Worm (Caenorhabditis elegans) whole organism, L1 larva: Measurements from ENCODE around the gene nhr-235.

Experiments
- C04F5.9 ChIP-seq: sonication (generic microtip); optimal IDR thresholded peaks from 2 replicates; lab custom pipeline; 2016; ENCODE audit warnings: missing genetic modification characterization, missing compliant biosample characterization
- C16A3.4 ChIP-seq: fragments of 150-350 bp; optimal IDR thresholded peaks from 2 replicates; lab custom pipeline; 2014; ENCODE audit warnings: missing biosample characterization, missing genetic modification characterization
- C34B4.2 ChIP-seq: sonication (generic microtip); optimal IDR thresholded peaks from 2 replicates; lab custom pipeline; 2017; ENCODE audit warnings: mild to moderate bottlenecking, missing genetic modification characterization, missing compliant biosample characterization
- Y116A8C.19 ChIP-seq: sonication (generic microtip); optimal IDR thresholded peaks from 2 replicates; lab custom pipeline; 2016; ENCODE audit warnings: missing compliant biosample characterization, missing genetic modification characterization, borderline replicate concordance
- aha-1 ChIP-seq: fragments of 150-350 bp; optimal IDR thresholded peaks from 2 replicates; lab custom pipeline; 2014; ENCODE audit warnings: missing biosample characterization, missing genetic modification characterization
- aly-2 ChIP-seq: fragments of 150-350 bp; optimal IDR thresholded peaks from 2 replicates; lab custom pipeline; 2014; ENCODE audit warnings: missing biosample characterization, missing genetic modification characterization
- ama-1 ChIP-seq: fragments of 150-350 bp; optimal IDR thresholded peaks from 2 replicates; lab custom pipeline; 2014
- blmp-1 ChIP-seq: fragments of 150-350 bp; optimal IDR thresholded peaks from 2 replicates; lab custom pipeline; 2014; ENCODE audit warnings: missing biosample characterization, missing genetic modification characterization
- ceh-63 ChIP-seq: fragments of 200-800 bp; sonication (Bioruptor generic); optimal IDR thresholded peaks from 2 replicates; lab custom pipeline; 2018; ENCODE audit warnings: mild to moderate bottlenecking, missing genetic modification characterization, missing compliant biosample characterization
- ceh-8 ChIP-seq: fragments of 200-800 bp; sonication (Bioruptor generic); optimal IDR thresholded peaks from 2 replicates; lab custom pipeline; 2018; ENCODE audit warnings: mild to moderate bottlenecking, missing genetic modification characterization, moderate library complexity, missing compliant biosample characterization
- ceh-82 ChIP-seq, 3 experiments: fragments of 150-350 bp in 1 of 3; sonication (generic microtip) in 2 of 3; optimal IDR thresholded peaks; 2 replicates each; lab custom pipeline; 2014 to 2017; ENCODE audit warnings: missing biosample characterization in 3 of 3, missing genetic modification characterization in 3 of 3
- ceh-90 ChIP-seq: sonication (generic microtip); optimal IDR thresholded peaks from 2 replicates; lab custom pipeline; 2016; ENCODE audit warnings: missing genetic modification characterization, missing compliant biosample characterization
- ces-1 ChIP-seq: fragments of 150-350 bp; optimal IDR thresholded peaks from 2 replicates; lab custom pipeline; 2014; ENCODE audit warnings: missing biosample characterization, missing genetic modification reagents, missing genetic modification characterization
- dsc-1 ChIP-seq: sonication (generic microtip); optimal IDR thresholded peaks from 2 replicates; lab custom pipeline; 2016; ENCODE audit warnings: mild to moderate bottlenecking, missing genetic modification characterization, missing compliant biosample characterization
- efl-1 ChIP-seq, 4 experiments: fragments of 150-350 bp; optimal IDR thresholded peaks in 3 of 4; peaks in 1 of 4; 1 replicate in 1 of 4; 2 replicates in 3 of 4; lab custom pipeline; 2014; ENCODE audit warnings: missing biosample characterization in 2 of 4, missing genetic modification characterization in 2 of 4, missing genetic modification reagents in 2 of 4
- elt-2 ChIP-seq: sonication (generic microtip); optimal IDR thresholded peaks from 2 replicates; lab custom pipeline; 2016; ENCODE audit warnings: missing genetic modification characterization, mild to moderate bottlenecking, inconsistent platforms, missing compliant biosample characterization, missing genetic modification reagents
- elt-3 ChIP-seq, 6 experiments: fragments of 150-350 bp in 1 of 6; sonication (generic microtip); optimal IDR thresholded peaks; 2 replicates each; lab custom pipeline; 2017 to 2018; ENCODE audit warnings: missing biosample characterization in 6 of 6, missing genetic modification characterization in 6 of 6, inconsistent platforms in 1 of 6
- ets-5 ChIP-seq: fragments of 200-800 bp; sonication (Bioruptor generic); IDR thresholded peaks from 2 replicates; pipeline ENCODE4 v1.3.6; 2022; ENCODE audit warnings: missing genetic modification characterization, missing compliant biosample characterization
- fkh-10 ChIP-seq: sonication (generic microtip); optimal IDR thresholded peaks from 2 replicates; lab custom pipeline; 2017; ENCODE audit warnings: missing biosample characterization, missing genetic modification reagents, missing genetic modification characterization
- fkh-8 ChIP-seq: sonication (generic microtip); optimal IDR thresholded peaks from 2 replicates; lab custom pipeline; 2016; ENCODE audit warnings: mild to moderate bottlenecking, missing genetic modification characterization, missing compliant biosample characterization
- grh-1 ChIP-seq: fragments of 200-800 bp; sonication (Bioruptor generic); IDR thresholded peaks from 2 replicates; pipeline ENCODE4 v1.3.6; 2022; ENCODE audit warnings: missing genetic modification reagents, missing genetic modification characterization, missing compliant biosample characterization
- hlh-17 ChIP-seq: fragments of 200-800 bp; sonication (Bioruptor generic); optimal IDR thresholded peaks from 2 replicates; lab custom pipeline; 2018; ENCODE audit warnings: missing genetic modification characterization, mild to moderate bottlenecking, missing compliant biosample characterization, moderate library complexity, borderline replicate concordance
- hlh-4 ChIP-seq: sonication (generic microtip); optimal IDR thresholded peaks from 2 replicates; lab custom pipeline; 2016; ENCODE audit warnings: mild to moderate bottlenecking, missing genetic modification characterization, missing compliant biosample characterization
- hpl-2 ChIP-seq: fragments of 150-350 bp; optimal IDR thresholded peaks from 2 replicates; lab custom pipeline; 2014; ENCODE audit warnings: missing biosample characterization, missing genetic modification reagents, missing genetic modification characterization
- jun-1 ChIP-seq: fragments of 150-350 bp; optimal IDR thresholded peaks from 2 replicates; lab custom pipeline; 2014; ENCODE audit warnings: missing biosample characterization, missing genetic modification reagents, missing genetic modification characterization
- lin-13 ChIP-seq: fragments of 150-350 bp; optimal IDR thresholded peaks from 2 replicates; lab custom pipeline; 2014; ENCODE audit warnings: missing biosample characterization, missing genetic modification reagents, missing genetic modification characterization
- lin-14 ChIP-seq: fragments of 200-800 bp; sonication (Bioruptor generic); optimal IDR thresholded peaks from 2 replicates; lab custom pipeline; 2018; ENCODE audit warnings: mild to moderate bottlenecking, missing genetic modification characterization, moderate library complexity, missing compliant biosample characterization
- lin-35 ChIP-seq, 2 experiments: fragments of 150-350 bp; optimal IDR thresholded peaks; 2 replicates each; lab custom pipeline; 2014; ENCODE audit warnings: missing biosample characterization in 2 of 2, missing genetic modification characterization in 2 of 2, missing genetic modification reagents in 2 of 2
- lin-39 ChIP-seq: fragments of 150-350 bp; optimal IDR thresholded peaks from 2 replicates; lab custom pipeline; 2014; ENCODE audit warnings: missing biosample characterization, missing genetic modification reagents, missing genetic modification characterization
- lir-3 ChIP-seq: sonication (generic microtip); optimal IDR thresholded peaks from 2 replicates; lab custom pipeline; 2016; ENCODE audit warnings: mild to moderate bottlenecking, missing genetic modification characterization, moderate library complexity, missing compliant biosample characterization; ENCODE audit not compliant: poor library complexity
- nhr-12 ChIP-seq: sonication (generic microtip); optimal IDR thresholded peaks from 2 replicates; lab custom pipeline; 2017; ENCODE audit warnings: missing biosample characterization, missing genetic modification characterization
- nhr-19 ChIP-seq: fragments of 200-800 bp; sonication (Bioruptor generic); conservative IDR thresholded peaks from 2 replicates; pipeline ENCODE4 v1.3.6; 2022; ENCODE audit warnings: missing genetic modification characterization, missing compliant biosample characterization
- nhr-71 ChIP-seq: sonication (generic microtip); optimal IDR thresholded peaks from 2 replicates; lab custom pipeline; 2016; ENCODE audit warnings: mild to moderate bottlenecking, missing genetic modification characterization, moderate library complexity, missing compliant biosample characterization
- nhr-84 ChIP-seq: sonication (generic microtip); optimal IDR thresholded peaks from 2 replicates; lab custom pipeline; 2017; ENCODE audit warnings: missing biosample characterization, missing genetic modification characterization
- nhr-85 ChIP-seq: sonication (generic microtip); peaks from one replicate; lab custom pipeline; 2016; ENCODE audit warnings: missing genetic modification characterization, inconsistent platforms, missing compliant biosample characterization
- nhr-90 ChIP-seq: sonication (generic microtip); optimal IDR thresholded peaks from 2 replicates; lab custom pipeline; 2016; ENCODE audit warnings: mild to moderate bottlenecking, missing genetic modification characterization, missing compliant biosample characterization; ENCODE audit not compliant: poor library complexity
- pax-3 ChIP-seq: fragments of 200-800 bp; sonication (Bioruptor generic); optimal IDR thresholded peaks from 2 replicates; lab custom pipeline; 2018; ENCODE audit warnings: mild to moderate bottlenecking, missing genetic modification characterization, moderate library complexity, missing compliant biosample characterization
- skn-1 ChIP-seq: fragments of 150-350 bp; optimal IDR thresholded peaks from 2 replicates; lab custom pipeline; 2014; ENCODE audit warnings: missing biosample characterization, missing genetic modification characterization
- snu-23 ChIP-seq: sonication (generic microtip); optimal IDR thresholded peaks from 2 replicates; lab custom pipeline; 2016; ENCODE audit warnings: missing genetic modification characterization, missing compliant biosample characterization
- sup-37 ChIP-seq: fragments of 200-800 bp; sonication (Bioruptor generic); optimal IDR thresholded peaks from 2 replicates; lab custom pipeline; 2018; ENCODE audit warnings: mild to moderate bottlenecking, missing genetic modification characterization, missing compliant biosample characterization
- swsn-7 ChIP-seq: sonication (generic microtip); optimal IDR thresholded peaks from 2 replicates; lab custom pipeline; 2016; ENCODE audit warnings: missing genetic modification characterization, missing compliant biosample characterization
- tbx-2 ChIP-seq: sonication (generic microtip); optimal IDR thresholded peaks from 2 replicates; lab custom pipeline; 2016; ENCODE audit warnings: missing genetic modification characterization, missing compliant biosample characterization
- tlp-1 ChIP-seq: fragments of 150-350 bp; optimal IDR thresholded peaks from 2 replicates; lab custom pipeline; 2014; ENCODE audit warnings: missing biosample characterization, missing genetic modification characterization
- unc-30 ChIP-seq: sonication (generic microtip); optimal IDR thresholded peaks from 2 replicates; lab custom pipeline; 2017; ENCODE audit warnings: missing biosample characterization, missing genetic modification characterization
- unc-62 ChIP-seq: fragments of 150-350 bp; optimal IDR thresholded peaks from 2 replicates; lab custom pipeline; 2014; ENCODE audit warnings: missing biosample characterization, missing genetic modification reagents, missing genetic modification characterization
- unc-86 ChIP-seq: sonication (generic microtip); optimal IDR thresholded peaks from 2 replicates; lab custom pipeline; 2016; ENCODE audit warnings: missing genetic modification characterization, missing compliant biosample characterization
- vab-15 ChIP-seq: sonication (generic microtip); optimal IDR thresholded peaks from 2 replicates; lab custom pipeline; 2017; ENCODE audit warnings: missing genotype, mild to moderate bottlenecking, missing genetic modification characterization, missing compliant biosample characterization
- zag-1 ChIP-seq: fragments of 150-350 bp; optimal IDR thresholded peaks from 2 replicates; lab custom pipeline; 2014; ENCODE audit warnings: missing biosample characterization, missing genetic modification characterization
- zip-4 ChIP-seq: fragments of 200-800 bp; sonication (Bioruptor generic); optimal IDR thresholded peaks from 2 replicates; lab custom pipeline; 2018; ENCODE audit warnings: mild to moderate bottlenecking, missing genetic modification characterization, moderate library complexity, missing compliant biosample characterization
- ztf-4 ChIP-seq: fragments of 150-350 bp; optimal IDR thresholded peaks from 2 replicates; lab custom pipeline; 2014; ENCODE audit warnings: missing biosample characterization, missing genetic modification characterization

Gene nhr-235

DNA sequence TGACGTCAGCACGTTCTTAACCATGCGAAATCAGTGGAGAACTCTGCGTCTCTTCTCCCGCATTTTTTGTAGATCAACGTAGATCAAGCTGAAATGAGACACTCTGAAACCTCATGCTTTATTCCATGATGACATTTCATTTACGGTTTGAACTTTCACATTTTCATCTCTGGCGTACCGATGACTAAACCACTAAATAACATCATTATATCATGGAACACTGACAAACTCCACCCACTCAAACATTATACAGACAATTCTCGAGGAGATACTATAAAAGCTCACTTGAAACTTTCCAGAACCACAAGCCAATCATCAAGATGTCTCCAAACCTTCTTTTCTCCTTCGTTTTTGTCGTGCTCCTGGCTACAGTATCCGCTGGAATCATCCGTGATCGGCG lies 13.6 kb upstream of the nhr-235 start, which contains the start of gene nspe-7:
Gene nspe-7, plus strand, starts transcription at position 301 of the 400 bp plus-strand sequence.
- TF ChIP-seq C04F5.9 (tag; lab: Kevin White, UChicago) (no peak), aly-2 (no peak), vab-15 (tag; lab: Kevin White, UChicago) (no peak), pax-3 (tag; lab: Kevin White, UChicago) (no peak), lin-35 (GFP tag; optimal IDR thresholded peaks at IDR 0.05; lab: Kevin White, UChicago) (no peak), jun-1 (tag; lab: Kevin White, UChicago) (no peak), lir-3 (no peak), lin-13 (GFP tag; lab: Kevin White, UChicago) (no peak), ceh-82 (tag; optimal IDR thresholded peaks at IDR 0.05; lab: Kevin White, UChicago) (no peak), elt-2 (tag; lab: Kevin White, UChicago) (no peak), ceh-90 (tag; lab: Kevin White, UChicago) (no peak), nhr-19 (GFP tag; lab: Robert Waterston, UW) (no peak), ztf-4 (tag; lab: Kevin White, UChicago) (no peak), swsn-7 (tag; lab: Kevin White, UChicago) (no peak), aha-1 (tag; lab: Kevin White, UChicago) (no peak), C16A3.4 (tag; lab: Kevin White, UChicago) (no peak)

DNA sequence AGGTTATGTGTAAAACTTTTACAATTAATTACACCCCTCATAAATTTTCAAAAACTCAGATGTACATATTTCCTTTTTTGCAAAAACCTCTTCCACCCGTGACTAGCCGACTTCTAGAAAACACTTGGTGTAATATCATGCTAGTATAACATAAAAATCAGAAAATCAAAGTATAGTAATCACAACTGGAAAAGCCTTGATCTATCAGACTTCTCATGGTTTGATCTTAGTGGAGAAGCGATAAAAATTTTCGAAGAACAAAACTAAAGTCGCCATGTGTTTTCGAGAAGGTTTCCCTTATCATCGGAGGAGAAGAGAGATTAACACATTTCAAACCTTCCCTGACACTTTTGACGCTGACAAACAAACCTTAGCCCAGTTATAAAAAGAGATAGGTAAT lies 11.9 kb upstream of the nhr-235 start, which contains the start of gene nspe-5:
Gene nspe-5, plus strand, starts transcription at position 301 of the 400 bp plus-strand sequence.
- TF ChIP-seq zag-1 (no peak), vab-15 (tag; lab: Kevin White, UChicago) (no peak), ceh-8 (GFP tag; lab: Kevin White, UChicago) (no peak), lin-14 (peak; percentile 1), nhr-71 (no peak), pax-3 (tag; lab: Kevin White, UChicago) (no peak), C16A3.4 (tag; lab: Kevin White, UChicago) (no peak), zip-4 (no peak), aha-1 (tag; lab: Kevin White, UChicago) (no peak), nhr-85 (tag; lab: Kevin White, UChicago) (peak; percentile 4), elt-3 (tag; optimal IDR thresholded peaks at IDR 0.05; lab: Kevin White, UChicago) (peak in 1 of 6 experiments; percentile 21), unc-86 (no peak), nhr-12 (tag; lab: Kevin White, UChicago) (no peak), snu-23 (GFP tag; lab: Kevin White, UChicago) (peak; percentile 10), efl-1 (optimal IDR thresholded peaks at IDR 0.05; lab: Kevin White, UChicago) (no peak), efl-1 (GFP tag; optimal IDR thresholded peaks at IDR 0.05 in 1 of 2; lab: Kevin White, UChicago) (peak in 1 of 2 experiments; percentile 18), sup-37 (GFP tag; lab: Kevin White, UChicago) (no peak), lin-39 (tag; lab: Kevin White, UChicago) (no peak), ets-5 (no peak), ceh-82 (tag; optimal IDR thresholded peaks at IDR 0.05; lab: Kevin White, UChicago) (no peak), ces-1 (GFP tag; lab: Kevin White, UChicago) (no peak), hlh-4 (no peak), hlh-17 (GFP tag; lab: Kevin White, UChicago) (no peak), tlp-1 (no peak), dsc-1 (tag; lab: Kevin White, UChicago) (no peak), grh-1 (GFP tag; lab: Robert Waterston, UW) (no peak), Y116A8C.19 (tag; lab: Kevin White, UChicago) (no peak), fkh-10 (GFP tag; lab: Kevin White, UChicago) (no peak), ama-1 (lab: Kevin White, UChicago) (no peak), unc-62 (GFP tag; lab: Kevin White, UChicago) (no peak), ztf-4 (tag; lab: Kevin White, UChicago) (no peak), ceh-90 (tag; lab: Kevin White, UChicago) (no peak), fkh-8 (tag; lab: Kevin White, UChicago) (no peak), nhr-90 (tag; lab: Kevin White, UChicago) (no peak), hpl-2 (GFP tag; lab: Kevin White, UChicago) (no peak), tbx-2 (no peak), skn-1 (tag; lab: Kevin White, UChicago) (no peak), blmp-1 (tag; lab: Kevin White, UChicago) (peak; percentile 12), nhr-84 (tag; lab: Kevin White, UChicago) (no peak), ceh-63 (GFP tag; lab: Kevin White, UChicago) (no peak), jun-1 (tag; lab: Kevin White, UChicago) (no peak), unc-30 (tag; lab: Kevin White, UChicago) (no peak), C34B4.2 (tag; lab: Kevin White, UChicago) (no peak)
